Fruit fly (Drosophila melanogaster): ENCODE measurements around the gene RpL36A.

dm6 chr2L:8007160-8007876, 35.4 kb downstream of the RpL36A start, which contains the start of gene Spn28Dc:
- no peak for TF ChIP-seq CG10654 (GFP tag; optimal IDR thresholded peaks at IDR 0.05)
- no peak for TF ChIP-seq Asciz (GFP tag; optimal IDR thresholded peaks at IDR 0.05)
- no peak for TF ChIP-seq CG7839 (tag; optimal IDR thresholded peaks at IDR 0.05)
- TF ChIP-seq Gug (GFP tag; IDR thresholded peaks at IDR 0.05) = no peak
- no peak for TF ChIP-seq jing (GFP tag; optimal IDR thresholded peaks at IDR 0.05)
- no peak for TF ChIP-seq CG11696 (GFP tag; IDR thresholded peaks at IDR 0.05)
- no peak for TF ChIP-seq pnt (GFP tag; optimal IDR thresholded peaks at IDR 0.05)
- TF ChIP-seq CG15479 (GFP tag; optimal IDR thresholded peaks at IDR 0.05) = no peak
- no peak for TF ChIP-seq fru (optimal IDR thresholded peaks at IDR 0.05)
- TF ChIP-seq CG33213 (GFP tag; optimal IDR thresholded peaks at IDR 0.05) = no peak
- no peak for TF ChIP-seq CG3995 (GFP tag; optimal IDR thresholded peaks at IDR 0.05)
